Fruit fly (Drosophila melanogaster): ENCODE data around the gene Nedd8.

Gene Nedd8

dm6 chr2L:18968370-18969105 lies 16.9 kb upstream of the Nedd8 start, which contains the start of the genes Nak and Tango6 (continued):
- no peak for TF ChIP-seq CrebB (tag; optimal IDR thresholded peaks at IDR 0.05)
- TF ChIP-seq Dref (GFP tag; IDR thresholded peaks at IDR 0.05) = peak; percentile 73

dm6 chr2L:18967897-18968296 lies 16.3 kb upstream of the Nedd8 start:
- TF ChIP-seq mirr (GFP tag; optimal IDR thresholded peaks at IDR 0.05) (peak; percentile 12), grn (GFP tag; optimal IDR thresholded peaks at IDR 0.05) (peak; percentile 35), CG14860 (GFP tag; IDR thresholded peaks at IDR 0.05; ENCODE audit: partially characterized antibody) (no peak), Dip2 (GFP tag; IDR thresholded peaks at IDR 0.05) (no peak), otp (GFP tag; IDR thresholded peaks at IDR 0.05) (no peak), CG18599 (GFP tag; optimal IDR thresholded peaks at IDR 0.05) (peak; percentile 8), CG10543 (GFP tag; optimal IDR thresholded peaks at IDR 0.05) (peak; percentile 33), slou (GFP tag; optimal IDR thresholded peaks at IDR 0.05) (no peak), HmgZ (tag; optimal IDR thresholded peaks at IDR 0.05) (peak; percentile 36), CG8290 (GFP tag; optimal IDR thresholded peaks at IDR 0.05) (no peak), CG8290 (tag; optimal IDR thresholded peaks at IDR 0.05) (peak in 1 of 2 experiments; percentile 28), CG14710 (tag; optimal IDR thresholded peaks at IDR 0.05) (no peak), CG1529 (GFP tag; optimal IDR thresholded peaks at IDR 0.05) (peak; percentile 69), CG8944 (GFP tag; optimal IDR thresholded peaks at IDR 0.05) (no peak), nau (GFP tag; optimal IDR thresholded peaks at IDR 0.05) (no peak), Sin3A (optimal IDR thresholded peaks at IDR 0.05) (no peak), HLH3B (GFP tag; IDR thresholded peaks at IDR 0.05) (0 out of 2 replicates have a peak, but pooled peaks have one; percentile 21), CG32532 (GFP tag; IDR thresholded peaks at IDR 0.05) (peak; percentile 14; the same call in 1 of the 2 replicates), GATAe (GFP tag; conservative IDR thresholded peaks at IDR 0.05) (peak; percentile 74), Pdp1 (GFP tag; optimal IDR thresholded peaks at IDR 0.05) (peak in 1 of 2 experiments; percentile 11), Awh (GFP tag; IDR thresholded peaks at IDR 0.05) (no peak), CG34376 (GFP tag; optimal IDR thresholded peaks at IDR 0.05) (peak; percentile 8), Bdp1 (GFP tag; optimal IDR thresholded peaks at IDR 0.05) (no peak), CG5245 (GFP tag; optimal IDR thresholded peaks at IDR 0.05) (no peak), sug (tag; optimal IDR thresholded peaks at IDR 0.05) (peak; percentile 37), Kr (GFP tag; optimal IDR thresholded peaks at IDR 0.05) (peak; percentile 46), Hey (tag; optimal IDR thresholded peaks at IDR 0.05) (peak; percentile 87), D19A (tag; optimal IDR thresholded peaks at IDR 0.05) (peak; percentile 15), sc (optimal IDR thresholded peaks at IDR 0.05) (no peak), sc (GFP tag; optimal IDR thresholded peaks at IDR 0.05) (no peak), exex (tag; optimal IDR thresholded peaks at IDR 0.05) (peak; percentile 68), BtbVII (GFP tag; optimal IDR thresholded peaks at IDR 0.05) (peak; percentile 27), CG30020 (tag; optimal IDR thresholded peaks at IDR 0.05) (no peak)

DNA sequence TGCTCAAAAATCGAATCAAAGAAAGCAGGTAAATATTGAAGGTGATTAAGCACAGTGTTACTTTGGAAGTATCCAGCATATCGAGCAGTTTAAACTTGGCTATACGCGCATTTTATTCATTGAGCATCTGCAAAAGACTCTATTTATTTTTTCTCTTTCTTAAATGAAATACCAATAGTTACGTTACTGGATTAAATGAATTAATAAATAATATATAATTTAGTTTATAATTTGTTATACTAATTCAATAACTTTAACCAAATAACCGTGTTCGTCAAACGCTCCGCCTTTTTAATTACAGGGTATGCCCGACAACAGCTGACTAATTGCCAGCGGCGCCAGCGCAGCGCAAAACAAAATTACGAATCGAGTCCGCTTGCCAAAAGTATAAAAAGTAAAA lies 15.2 kb upstream of the Nedd8 start:
- TF ChIP-seq CG2116 (GFP tag; optimal IDR thresholded peaks at IDR 0.05) (peak; percentile 25), unpg (GFP tag; optimal IDR thresholded peaks at IDR 0.05) (peak; percentile 26), HHEX (GFP tag; optimal IDR thresholded peaks at IDR 0.05) (peak; percentile 57), B-H1 (GFP tag; IDR thresholded peaks at IDR 0.05) (0 out of 3 replicates have a peak, but pooled peaks have one; percentile 20), CG16779 (GFP tag; IDR thresholded peaks at IDR 0.05) (no peak), CG42726 (GFP tag; IDR thresholded peaks at IDR 0.05; ENCODE audit: partially characterized antibody) (no peak), danr (GFP tag; IDR thresholded peaks at IDR 0.05) (peak; percentile 40; the same call in 1 of the 2 replicates), grau (tag; optimal IDR thresholded peaks at IDR 0.05) (peak; percentile 62), CG12659 (GFP tag; optimal IDR thresholded peaks at IDR 0.05) (peak; percentile 36), Xrp1 (GFP tag; IDR thresholded peaks at IDR 0.05) (peak; percentile 42; the same call in 1 of the 2 replicates), esg (GFP tag; conservative IDR thresholded peaks at IDR 0.05) (peak; percentile 40; the same call in 1 of the 2 replicates), CG15696 (tag; optimal IDR thresholded peaks at IDR 0.05) (peak; percentile 16), lilli (GFP tag; optimal IDR thresholded peaks at IDR 0.05) (peak; percentile 5), CG34422 (GFP tag; IDR thresholded peaks at IDR 0.05) (peak; percentile 19; the same call in 1 of the 3 replicates), repo (GFP tag; optimal IDR thresholded peaks at IDR 0.05) (no peak)

Measured in whole organism, embryonic.